Worm (Caenorhabditis elegans): ENCODE results near the gene T14G12.11.

The T14G12.11 gene

DNA sequence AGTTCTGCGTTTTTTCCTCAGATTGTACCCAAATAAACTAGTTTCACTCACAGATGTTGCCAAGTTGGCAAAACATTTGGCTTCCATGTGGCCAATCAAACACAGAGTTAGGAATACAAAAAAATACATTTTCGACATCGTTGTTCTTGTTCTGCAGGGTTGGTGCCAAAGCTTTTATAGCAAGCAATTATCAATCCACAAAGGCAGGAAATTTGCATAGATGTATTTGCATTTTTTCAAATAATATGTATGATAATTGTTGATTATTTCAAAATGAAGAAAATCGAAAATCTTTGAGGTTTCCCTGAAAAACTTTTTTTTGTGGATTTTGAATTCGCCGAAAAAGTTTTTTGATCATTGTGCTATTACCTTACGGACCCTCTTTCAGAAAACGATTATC lies at the start of gene T14G12.11:
T14G12.11 (minus strand) TSS at position 138 of the 400 bp plus-strand sequence.
- TF ChIP-seq ceh-6 (GFP tag; optimal IDR thresholded peaks at IDR 0.05) = no peak
- TF ChIP-seq pqm-1 (tag; optimal IDR thresholded peaks at IDR 0.05) = no peak
- no peak for TF ChIP-seq odd-2 (tag; optimal IDR thresholded peaks at IDR 0.05)
- TF ChIP-seq elt-4 (tag; optimal IDR thresholded peaks at IDR 0.05) = no peak
- no peak for TF ChIP-seq T23F11.4 (GFP tag; optimal IDR thresholded peaks at IDR 0.05)
- TF ChIP-seq pros-1 (tag; optimal IDR thresholded peaks at IDR 0.05) = no peak
- no peak for TF ChIP-seq nhr-11 (tag; optimal IDR thresholded peaks at IDR 0.05)
- TF ChIP-seq ceh-48 (tag; optimal IDR thresholded peaks at IDR 0.05) = no peak
- no peak for TF ChIP-seq pax-1 (tag; optimal IDR thresholded peaks at IDR 0.05)
- no peak for TF ChIP-seq tbx-7 (tag; optimal IDR thresholded peaks at IDR 0.05)
- TF ChIP-seq ceh-19 (GFP tag; optimal IDR thresholded peaks at IDR 0.05) = no peak

DNA sequence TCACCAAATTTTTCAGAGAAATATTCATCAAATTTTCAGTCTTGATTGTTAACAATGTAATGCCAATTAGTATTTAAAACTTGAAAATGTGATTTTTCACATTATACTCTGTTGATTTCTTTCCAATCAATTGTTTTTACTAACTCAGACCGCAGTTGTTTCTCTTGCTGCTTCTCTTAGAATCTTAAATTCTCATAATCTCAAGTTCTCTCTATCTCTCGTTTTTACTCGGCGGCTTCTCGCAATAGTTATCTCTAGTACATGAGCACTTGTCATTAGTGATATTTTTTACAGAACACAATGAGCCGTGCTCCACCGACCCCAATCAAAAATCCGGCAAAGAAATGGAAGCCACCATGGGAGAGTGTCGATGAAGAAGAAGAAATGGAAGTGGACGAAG lies 44.8 kb upstream of the T14G12.11 start, which contains the start of gene F35A5.1:
F35A5.1 (plus strand) TSS at position 301 of the 400 bp plus-strand sequence.
- TF ChIP-seq elt-4 (tag; optimal IDR thresholded peaks at IDR 0.05) = no peak
- TF ChIP-seq ahr-1 (tag; optimal IDR thresholded peaks at IDR 0.05) = no peak
- TF ChIP-seq madf-2 (tag; optimal IDR thresholded peaks at IDR 0.05) = no peak
- no peak for TF ChIP-seq unc-42 (tag; optimal IDR thresholded peaks at IDR 0.05)
- no peak for TF ChIP-seq Y22D7AL.16 (tag; optimal IDR thresholded peaks at IDR 0.05)
- no peak for TF ChIP-seq T23F11.4 (GFP tag; optimal IDR thresholded peaks at IDR 0.05)
- TF ChIP-seq ama-1 (optimal IDR thresholded peaks at IDR 0.05) = no peak
- TF ChIP-seq hlh-8 (tag; optimal IDR thresholded peaks at IDR 0.05) = no peak
- TF ChIP-seq unc-55 (GFP tag; optimal IDR thresholded peaks at IDR 0.05) = no peak
- no peak for TF ChIP-seq syd-9 (tag; optimal IDR thresholded peaks at IDR 0.05)
- TF ChIP-seq ceh-22 (tag; optimal IDR thresholded peaks at IDR 0.05) = no peak
- no peak for TF ChIP-seq odd-2 (tag; optimal IDR thresholded peaks at IDR 0.05)
- no peak for TF ChIP-seq nfya-1 (tag; optimal IDR thresholded peaks at IDR 0.05)
- TF ChIP-seq ceh-18 (tag; optimal IDR thresholded peaks at IDR 0.05) = no peak

DNA sequence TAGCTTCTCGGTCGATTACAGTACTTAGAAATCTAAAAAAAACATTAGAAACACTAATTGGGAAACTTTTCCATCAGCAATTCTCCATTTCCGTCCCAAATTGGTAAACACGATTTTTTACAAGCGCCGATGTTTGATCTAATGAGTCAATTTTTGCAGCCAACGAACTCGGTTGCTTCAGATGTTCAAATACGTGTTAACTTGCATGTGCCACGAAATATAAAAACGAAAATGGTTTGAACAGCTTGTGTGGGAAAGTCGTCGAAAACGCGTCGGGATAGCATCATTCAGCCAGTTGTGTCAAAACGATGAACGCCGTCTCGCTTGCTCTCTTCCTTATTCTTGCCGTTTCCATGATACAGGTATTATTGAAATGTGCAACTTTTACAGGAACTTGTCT lies 42.5 kb upstream of the T14G12.11 start, which contains the start of gene F35A5.2:
F35A5.2 (plus strand) TSS at position 301 of the 400 bp plus-strand sequence.
- TF ChIP-seq pros-1 (tag; optimal IDR thresholded peaks at IDR 0.05) = no peak
- TF ChIP-seq tbx-7 (tag; optimal IDR thresholded peaks at IDR 0.05) = no peak
- TF ChIP-seq C38D4.7 (GFP tag; optimal IDR thresholded peaks at IDR 0.05) = no peak
- no peak for TF ChIP-seq pqm-1 (tag; optimal IDR thresholded peaks at IDR 0.05)
- TF ChIP-seq hlh-15 (tag; optimal IDR thresholded peaks at IDR 0.05) = no peak
- no peak for TF ChIP-seq rnt-1 (tag; optimal IDR thresholded peaks at IDR 0.05)
- no peak for TF ChIP-seq npax-4 (tag; optimal IDR thresholded peaks at IDR 0.05)
- no peak for TF ChIP-seq ref-2 (tag; optimal IDR thresholded peaks at IDR 0.05)
- TF ChIP-seq ceh-48 (tag; optimal IDR thresholded peaks at IDR 0.05) = no peak
- no peak for TF ChIP-seq madf-2 (tag; optimal IDR thresholded peaks at IDR 0.05)
- no peak for TF ChIP-seq ceh-2 (tag; optimal IDR thresholded peaks at IDR 0.05)
- no peak for TF ChIP-seq lin-11 (tag; optimal IDR thresholded peaks at IDR 0.05)

DNA sequence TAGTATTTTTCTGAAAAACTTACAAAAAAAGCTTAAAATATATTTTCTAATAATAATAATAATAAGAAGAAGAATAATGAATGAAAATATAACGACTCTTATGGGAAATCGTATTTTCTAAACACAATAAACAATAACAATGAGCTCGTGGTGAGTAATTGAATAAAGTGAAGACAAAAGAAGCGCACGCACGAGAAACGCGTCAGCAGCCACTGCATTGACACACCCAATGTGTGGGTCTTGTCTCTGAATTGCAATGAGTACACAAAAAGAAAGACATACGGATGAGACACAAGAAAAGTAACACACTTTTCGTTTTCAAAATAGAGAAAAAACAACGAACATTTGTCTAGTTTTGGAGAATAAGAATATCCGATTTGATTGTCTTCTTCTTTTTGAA lies 41.0 kb upstream of the T14G12.11 start, which contains the start of gene F35A5.8:
F35A5.8 (minus strand) TSS at position 151 of the 400 bp plus-strand sequence.
- TF ChIP-seq dmd-4 (tag; optimal IDR thresholded peaks at IDR 0.05; ENCODE audit: borderline replicate concordance) (no peak), ttx-3 (tag; optimal IDR thresholded peaks at IDR 0.05) (peak; percentile 10), hlh-8 (tag; optimal IDR thresholded peaks at IDR 0.05) (no peak), nfya-1 (tag; optimal IDR thresholded peaks at IDR 0.05) (peak; percentile 50), hlh-13 (GFP tag; optimal IDR thresholded peaks at IDR 0.05) (no peak), ceh-31 (tag; optimal IDR thresholded peaks at IDR 0.05) (peak; percentile 46), unc-42 (tag; optimal IDR thresholded peaks at IDR 0.05) (peak; percentile 94), sox-2 (GFP tag; IDR thresholded peaks at IDR 0.05) (peak; percentile 66), ceh-30 (tag; optimal IDR thresholded peaks at IDR 0.05) (no peak), K02D7.2 (tag; optimal IDR thresholded peaks at IDR 0.05) (no peak), syd-9 (tag; optimal IDR thresholded peaks at IDR 0.05) (no peak), sox-4 (tag; optimal IDR thresholded peaks at IDR 0.05) (peak; percentile 37), unc-3 (GFP tag; conservative IDR thresholded peaks at IDR 0.05) (no peak), unc-3 (tag; optimal IDR thresholded peaks at IDR 0.05) (peak; percentile 16), tbx-2 (tag; optimal IDR thresholded peaks at IDR 0.05) (peak; percentile 47), zip-5 (tag; optimal IDR thresholded peaks at IDR 0.05) (peak; percentile 22), rnt-1 (tag; optimal IDR thresholded peaks at IDR 0.05) (peak; percentile 2), unc-55 (GFP tag; optimal IDR thresholded peaks at IDR 0.05) (peak; percentile 45), K09A11.1 (tag; optimal IDR thresholded peaks at IDR 0.05; ENCODE audit: insufficient read depth) (no peak), madf-2 (tag; optimal IDR thresholded peaks at IDR 0.05) (no peak)

All from whole organism, late embryonic.